Worm (Caenorhabditis elegans): ENCODE results near the gene lact-7.

lact-7 gene

ce11 chrX:11712230-11712853 is 46.6 kb upstream of the lact-7 start, which contains the start of gene col-180:
Gene col-180 (minus strand): TSS chrX:11712280.
- TF ChIP-seq Y79H2A.3 (GFP tag; conservative IDR thresholded peaks at IDR 0.05) (no peak), F49E8.2 (tag; optimal IDR thresholded peaks at IDR 0.05; ENCODE audit: insufficient read depth) (no peak), attf-5 (GFP tag; optimal IDR thresholded peaks at IDR 0.05) (no peak), egl-18 (GFP tag; IDR thresholded peaks at IDR 0.05) (no peak), T07F8.4 (tag; optimal IDR thresholded peaks at IDR 0.05) (no peak), dpff-1 (tag; optimal IDR thresholded peaks at IDR 0.05) (no peak), lag-1 (GFP tag; IDR thresholded peaks at IDR 0.05) (no peak), lsl-1 (GFP tag; optimal IDR thresholded peaks at IDR 0.05) (no peak), aptf-3 (GFP tag; IDR thresholded peaks at IDR 0.05) (no peak), ceh-79 (tag; optimal IDR thresholded peaks at IDR 0.05) (no peak), hlh-12 (tag; optimal IDR thresholded peaks at IDR 0.05) (no peak), Y53G8AR.9 (GFP tag; conservative IDR thresholded peaks at IDR 0.05) (no peak), atf-7 (tag; optimal IDR thresholded peaks at IDR 0.05) (no peak), ztf-26 (tag; optimal IDR thresholded peaks at IDR 0.05) (no peak), sdz-38 (tag; optimal IDR thresholded peaks at IDR 0.05) (no peak)

- TF ChIP-seq zfh-2 (GFP tag; conservative IDR thresholded peaks at IDR 0.05) (no peak), K11D2.4 (GFP tag; IDR thresholded peaks at IDR 0.05) (no peak), pha-4 (tag; optimal IDR thresholded peaks at IDR 0.05) (no peak), nhr-27 (tag; optimal IDR thresholded peaks at IDR 0.05) (no peak), ceh-58 (GFP tag; IDR thresholded peaks at IDR 0.05) (no peak), F33H1.4 (GFP tag; IDR thresholded peaks at IDR 0.05) (no peak)
These were observed 42.4 kb upstream of the lact-7 start, which contains the start of gene C44C10.9 for ce11 chrX:11716463-11716960. Gene C44C10.9 (minus strand): TSS chrX:11716513.

- TF ChIP-seq ccch-3 (GFP tag; optimal IDR thresholded peaks at IDR 0.05), result no peak
- TF ChIP-seq nfya-1 (tag; optimal IDR thresholded peaks at IDR 0.05; ENCODE audit: borderline replicate concordance, insufficient read depth), result no peak
- no peak for TF ChIP-seq ztf-18 (tag; optimal IDR thresholded peaks at IDR 0.05)
- TF ChIP-seq tlf-1 (GFP tag; optimal IDR thresholded peaks at IDR 0.05), result no peak
- TF ChIP-seq ztf-22 (GFP tag; optimal IDR thresholded peaks at IDR 0.05), result no peak
- TF ChIP-seq T26A5.8 (tag; optimal IDR thresholded peaks at IDR 0.05), result no peak
These were observed 40.2 kb upstream of the lact-7 start for ce11 chrX:11718751-11719150.

- TF ChIP-seq hlh-12 (tag; optimal IDR thresholded peaks at IDR 0.05) (no peak), attf-3 (GFP tag; conservative IDR thresholded peaks at IDR 0.05) (no peak), nhr-80 (tag; optimal IDR thresholded peaks at IDR 0.05) (peak; percentile 5)
These were observed 38.9 kb upstream of the lact-7 start for ce11 chrX:11720058-11720457.

- TF ChIP-seq nhr-80 (tag; optimal IDR thresholded peaks at IDR 0.05), result peak; percentile 81
- no peak for TF ChIP-seq nhr-27 (tag; optimal IDR thresholded peaks at IDR 0.05)
These were observed 35.1 kb upstream of the lact-7 start, which contains the start of gene D1053.4 for ce11 chrX:11723781-11724201. Gene D1053.4 (minus strand): TSS chrX:11723800.

- no peak for TF ChIP-seq ccch-3 (GFP tag; optimal IDR thresholded peaks at IDR 0.05)
- TF ChIP-seq F52B5.7 (tag; optimal IDR thresholded peaks at IDR 0.05), result no peak
- TF ChIP-seq lin-26 (GFP tag; IDR thresholded peaks at IDR 0.05), result no peak
- no peak for TF ChIP-seq egl-44 (GFP tag; IDR thresholded peaks at IDR 0.05)
- TF ChIP-seq lin-40 (tag; optimal IDR thresholded peaks at IDR 0.05), result no peak
- no peak for TF ChIP-seq attf-6 (GFP tag; IDR thresholded peaks at IDR 0.05)
- TF ChIP-seq hmg-20 (GFP tag; IDR thresholded peaks at IDR 0.05), result no peak
- TF ChIP-seq ekl-4 (GFP tag; IDR thresholded peaks at IDR 0.05), result no peak
- no peak for TF ChIP-seq madf-3 (GFP tag; IDR thresholded peaks at IDR 0.05)
- no peak for TF ChIP-seq lin-35 (GFP tag; optimal IDR thresholded peaks at IDR 0.05)
- no peak for TF ChIP-seq nfyb-1 (GFP tag; IDR thresholded peaks at IDR 0.05)
- no peak for TF ChIP-seq lag-1 (GFP tag; IDR thresholded peaks at IDR 0.05)
- no peak for TF ChIP-seq hmg-1.2 (GFP tag; IDR thresholded peaks at IDR 0.05)
- TF ChIP-seq F33H1.4 (GFP tag; IDR thresholded peaks at IDR 0.05), result no peak
- no peak for TF ChIP-seq K11D2.4 (GFP tag; IDR thresholded peaks at IDR 0.05)
These were observed 33.3 kb upstream of the lact-7 start for ce11 chrX:11725646-11726045.
